Worm (Caenorhabditis elegans) whole organism, L2 larva: ENCODE data around the gene F43C11.3.
A peak's percentile ranks its signal among the peaks of the same experiment; 100 is the strongest.

Source experiments
- C34F6.9 ChIP-seq: fragments of 150-350 bp; optimal IDR thresholded peaks from 2 replicates; lab custom pipeline; 2014; ENCODE audit warnings: missing biosample characterization, missing genetic modification characterization
- F13H6.1 ChIP-seq: sonication (generic microtip); optimal IDR thresholded peaks from 2 replicates; lab custom pipeline; 2016; ENCODE audit warnings: missing genetic modification characterization, missing compliant biosample characterization
- R02D3.7 ChIP-seq: fragments of 150-350 bp; optimal IDR thresholded peaks from 2 replicates; lab custom pipeline; 2014; ENCODE audit warnings: missing biosample characterization, missing genetic modification characterization
- ZK546.5 ChIP-seq: sonication (generic microtip); optimal IDR thresholded peaks from 2 replicates; lab custom pipeline; 2017; ENCODE audit warnings: missing biosample characterization, missing genetic modification characterization
- aly-2 ChIP-seq: fragments of 150-350 bp; optimal IDR thresholded peaks from 2 replicates; lab custom pipeline; 2014; ENCODE audit warnings: missing biosample characterization, missing genetic modification characterization
- ama-1 ChIP-seq: fragments of 150-350 bp; optimal IDR thresholded peaks from 2 replicates; lab custom pipeline; 2018; ENCODE audit warnings: inconsistent platforms
- blmp-1 ChIP-seq: sonication (generic microtip); optimal IDR thresholded peaks from 2 replicates; lab custom pipeline; 2017; ENCODE audit warnings: missing genetic modification characterization, mild to moderate bottlenecking, missing compliant biosample characterization, antibody characterized with exemption, moderate library complexity; ENCODE audit not compliant: insufficient read depth
- crh-2 ChIP-seq: sonication (generic microtip); optimal IDR thresholded peaks from 2 replicates; lab custom pipeline; 2017; ENCODE audit warnings: missing biosample characterization, missing genetic modification characterization
- dmd-4 ChIP-seq: sonication (generic microtip); optimal IDR thresholded peaks from 2 replicates; lab custom pipeline; 2017; ENCODE audit warnings: missing biosample characterization, missing genetic modification characterization
- egl-27 ChIP-seq: sonication (generic microtip); optimal IDR thresholded peaks from 3 replicates; lab custom pipeline; 2017; ENCODE audit warnings: missing biosample characterization, missing genetic modification reagents, missing genetic modification characterization
- elt-1 ChIP-seq: fragments of 150-350 bp; optimal IDR thresholded peaks from 2 replicates; lab custom pipeline; 2014; ENCODE audit warnings: missing biosample characterization, missing genetic modification characterization
- elt-3 ChIP-seq: sonication (generic microtip); optimal IDR thresholded peaks from 2 replicates; lab custom pipeline; 2017; ENCODE audit warnings: missing biosample characterization, missing genetic modification characterization
- fos-1 ChIP-seq: fragments of 150-350 bp; optimal IDR thresholded peaks from 2 replicates; lab custom pipeline; 2014; ENCODE audit warnings: missing biosample characterization, missing genetic modification characterization
- gmeb-1 ChIP-seq: fragments of 150-350 bp; optimal IDR thresholded peaks from 2 replicates; lab custom pipeline; 2014; ENCODE audit warnings: missing biosample characterization, missing genetic modification characterization
- lin-11 ChIP-seq: fragments of 150-350 bp; sonication (generic microtip); optimal IDR thresholded peaks from 2 replicates; lab custom pipeline; 2014; ENCODE audit warnings: missing biosample characterization, missing genetic modification characterization, inconsistent platforms, mixed read lengths
- lin-13 ChIP-seq: fragments of 150-350 bp; optimal IDR thresholded peaks from 2 replicates; lab custom pipeline; 2014; ENCODE audit warnings: missing biosample characterization, missing genetic modification reagents, missing genetic modification characterization
- lin-39 ChIP-seq: fragments of 150-350 bp; optimal IDR thresholded peaks from 2 replicates; lab custom pipeline; 2014; ENCODE audit warnings: missing biosample characterization, missing genetic modification reagents, missing genetic modification characterization
- lsy-2 ChIP-seq, 2 experiments: fragments of 150-350 bp in 1 of 2; sonication (generic microtip) in 1 of 2; optimal IDR thresholded peaks; 2 replicates each; lab custom pipeline; 2014 to 2017; ENCODE audit warnings: missing biosample characterization in 2 of 2, missing genetic modification characterization in 2 of 2
- mab-5 ChIP-seq: fragments of 150-350 bp; optimal IDR thresholded peaks from 2 replicates; lab custom pipeline; 2014; ENCODE audit warnings: missing biosample characterization, missing genetic modification characterization
- mbf-1 ChIP-seq: sonication (generic microtip); optimal IDR thresholded peaks from 2 replicates; lab custom pipeline; 2017; ENCODE audit warnings: missing biosample characterization, missing genetic modification characterization
- nhr-11 ChIP-seq: fragments of 150-350 bp; optimal IDR thresholded peaks from 2 replicates; lab custom pipeline; 2014; ENCODE audit warnings: missing biosample characterization, missing genetic modification characterization
- nhr-129 ChIP-seq: fragments of 150-350 bp; optimal IDR thresholded peaks from 2 replicates; lab custom pipeline; 2014; ENCODE audit warnings: missing biosample characterization, missing genetic modification characterization
- nhr-21 ChIP-seq: fragments of 150-350 bp; optimal IDR thresholded peaks from 2 replicates; lab custom pipeline; 2014; ENCODE audit warnings: missing biosample characterization, missing genetic modification characterization
- nhr-23 ChIP-seq: fragments of 150-350 bp; optimal IDR thresholded peaks from 2 replicates; lab custom pipeline; 2014; ENCODE audit warnings: missing biosample characterization, missing genetic modification reagents, missing genetic modification characterization
- nhr-6 ChIP-seq: fragments of 150-350 bp; optimal IDR thresholded peaks from 2 replicates; lab custom pipeline; 2014; ENCODE audit warnings: missing biosample characterization, missing genetic modification characterization
- sem-4 ChIP-seq: fragments of 150-350 bp; optimal IDR thresholded peaks from 2 replicates; lab custom pipeline; 2014; ENCODE audit warnings: missing biosample characterization, missing genetic modification reagents, missing genetic modification characterization
- skn-1 ChIP-seq: sonication (generic microtip); optimal IDR thresholded peaks from 2 replicates; lab custom pipeline; 2017; ENCODE audit warnings: missing biosample characterization, missing genetic modification characterization
- snpc-4 ChIP-seq: fragments of 150-350 bp; optimal IDR thresholded peaks from 2 replicates; lab custom pipeline; 2014; ENCODE audit warnings: missing biosample characterization, missing genetic modification characterization
- unc-39 ChIP-seq: fragments of 150-350 bp; optimal IDR thresholded peaks from 2 replicates; lab custom pipeline; 2014; ENCODE audit warnings: missing biosample characterization, missing genetic modification characterization
- unc-55 ChIP-seq: fragments of 150-350 bp; sonication (generic microtip); optimal IDR thresholded peaks from 3 replicates; lab custom pipeline; 2014; ENCODE audit warnings: missing biosample characterization, missing genetic modification reagents, missing genetic modification characterization

The F43C11.3 gene

DNA sequence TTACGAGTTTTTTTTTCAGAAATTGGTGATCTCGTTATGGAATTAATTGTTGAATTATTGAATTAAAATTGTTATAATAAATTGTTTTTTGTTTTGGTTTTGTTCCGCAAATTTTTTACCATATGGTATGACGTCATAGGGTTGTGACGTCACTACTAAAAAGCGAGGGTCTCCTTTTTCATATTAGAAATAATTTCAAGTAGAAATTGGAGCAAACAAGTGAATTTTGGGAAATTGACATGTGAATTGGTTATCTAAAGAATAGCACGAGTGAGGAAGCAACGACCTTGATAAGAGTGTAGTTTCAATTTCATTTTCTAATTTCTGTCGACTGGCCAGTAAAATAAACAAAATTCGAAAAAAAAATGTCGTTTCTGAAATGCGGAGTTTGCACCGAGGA lies 17.5 kb upstream of the F43C11.3 start, which contains the start of gene F43C11.7:
TSS of gene F43C11.7 (plus strand) at position 326 of the 400 bp plus-strand sequence.
- TF ChIP-seq gmeb-1 (tag; lab: Kevin White, UChicago) (peak; percentile 26), fos-1 (peak; percentile 60), mab-5 (tag; lab: Kevin White, UChicago) (no peak)

- TF ChIP-seq egl-27 (no peak), snpc-4 (no peak), R02D3.7 (no peak), nhr-23 (tag; lab: Kevin White, UChicago) (no peak), mbf-1 (no peak), aly-2 (tag; lab: Kevin White, UChicago) (no peak), F13H6.1 (tag; lab: Kevin White, UChicago) (no peak), lin-13 (GFP tag; lab: Kevin White, UChicago) (no peak)
Measured at ce11 chrII:2336177-2336576, 16.9 kb upstream of the F43C11.3 start.

ce11 chrII:2340974-2341373 lies 12.1 kb upstream of the F43C11.3 start:
- TF ChIP-seq lsy-2 (tag; optimal IDR thresholded peaks at IDR 0.05; lab: Kevin White, UChicago) (peak in 1 of 2 experiments; percentile 38), crh-2 (tag; lab: Kevin White, UChicago) (peak; percentile 14), unc-55 (peak; percentile 26), F13H6.1 (tag; lab: Kevin White, UChicago) (no peak), fos-1 (no peak), elt-1 (tag; lab: Kevin White, UChicago) (no peak)

- TF ChIP-seq crh-2 (tag; lab: Kevin White, UChicago): no peak
- no peak for TF ChIP-seq lin-11 (tag; lab: Kevin White, UChicago)
- TF ChIP-seq dmd-4: no peak
- TF ChIP-seq blmp-1 (tag; lab: Kevin White, UChicago): no peak
- no peak for TF ChIP-seq elt-3 (tag; lab: Kevin White, UChicago)
- TF ChIP-seq snpc-4: no peak
Measured at ce11 chrII:2341515-2341914, 11.6 kb upstream of the F43C11.3 start, which contains the start of gene enri-1. enri-1 (minus strand) TSS chrII:2341615.

DNA sequence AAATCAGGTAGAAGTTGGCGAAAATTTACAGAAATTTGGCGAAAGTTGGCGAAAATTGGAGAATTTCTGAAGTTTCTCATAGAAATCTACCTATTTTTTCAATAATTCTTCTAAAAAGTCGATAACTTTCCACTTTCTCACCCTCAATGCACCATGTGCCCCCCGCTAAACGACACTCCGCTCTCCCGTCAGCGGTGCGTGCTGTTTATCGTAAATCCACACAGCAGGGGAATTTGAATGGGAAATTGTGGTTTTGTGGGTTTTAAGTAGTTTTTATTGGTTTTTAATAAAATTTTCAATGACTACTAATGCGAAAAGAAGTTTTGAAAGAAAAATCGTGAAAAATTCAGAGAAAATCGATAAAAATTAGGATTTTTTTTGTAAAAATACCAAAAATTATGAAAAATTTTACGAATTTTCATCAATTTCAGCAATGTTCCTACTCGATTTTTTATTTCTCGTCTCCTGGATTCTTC lies 11.1 kb upstream of the F43C11.3 start, which contains the start of gene F43C11.6:
TSS of gene F43C11.6 (plus strand) at position 426 of the 476 bp plus-strand sequence.
- TF ChIP-seq unc-55: peak; percentile 62
- TF ChIP-seq unc-39 (tag; lab: Kevin White, UChicago): no peak
- no peak for TF ChIP-seq lin-39 (tag; lab: Kevin White, UChicago)
- peak; percentile 69 for TF ChIP-seq R02D3.7
- no peak for TF ChIP-seq nhr-21
- TF ChIP-seq lin-13 (GFP tag; lab: Kevin White, UChicago): peak; percentile 42
- TF ChIP-seq dmd-4: no peak
- no peak for TF ChIP-seq skn-1 (tag; lab: Kevin White, UChicago)
- no peak for TF ChIP-seq nhr-6 (tag; lab: Kevin White, UChicago)
- TF ChIP-seq aly-2 (tag; lab: Kevin White, UChicago): no peak
- peak; percentile 16 for TF ChIP-seq C34F6.9 (tag; lab: Kevin White, UChicago)
- TF ChIP-seq lsy-2 (tag; optimal IDR thresholded peaks at IDR 0.05; lab: Kevin White, UChicago): peak in 1 of 2 experiments; percentile 61
- peak; percentile 9 for TF ChIP-seq crh-2 (tag; lab: Kevin White, UChicago)
- peak; percentile 13 for TF ChIP-seq nhr-129
- no peak for TF ChIP-seq sem-4
- no peak for TF ChIP-seq gmeb-1 (tag; lab: Kevin White, UChicago)
- TF ChIP-seq ZK546.5 (tag; lab: Kevin White, UChicago): no peak
- TF ChIP-seq nhr-11: no peak

DNA sequence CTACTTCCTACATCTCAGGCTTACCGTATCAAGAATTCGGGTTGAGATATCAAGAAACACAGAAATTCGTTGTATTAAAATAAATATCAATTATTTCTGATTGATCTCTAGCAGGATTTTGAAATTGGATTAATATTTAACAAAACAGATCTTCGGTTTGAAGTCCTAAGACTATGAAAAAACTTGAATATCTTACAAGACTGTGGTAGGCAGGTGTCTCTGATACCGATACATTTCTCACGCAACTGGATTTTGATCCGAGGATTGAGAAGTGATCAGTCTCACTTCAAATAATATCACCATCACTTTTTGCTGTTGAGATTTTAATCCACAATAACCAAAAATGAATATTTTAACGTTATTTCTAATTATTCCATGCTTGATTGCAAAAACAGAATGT lies 6.4 kb upstream of the F43C11.3 start, which contains the start of gene F43C11.4:
TSS of gene F43C11.4 (plus strand) at position 301 of the 400 bp plus-strand sequence.
- TF ChIP-seq ama-1 (lab: Kevin White, UChicago): no peak

DNA sequence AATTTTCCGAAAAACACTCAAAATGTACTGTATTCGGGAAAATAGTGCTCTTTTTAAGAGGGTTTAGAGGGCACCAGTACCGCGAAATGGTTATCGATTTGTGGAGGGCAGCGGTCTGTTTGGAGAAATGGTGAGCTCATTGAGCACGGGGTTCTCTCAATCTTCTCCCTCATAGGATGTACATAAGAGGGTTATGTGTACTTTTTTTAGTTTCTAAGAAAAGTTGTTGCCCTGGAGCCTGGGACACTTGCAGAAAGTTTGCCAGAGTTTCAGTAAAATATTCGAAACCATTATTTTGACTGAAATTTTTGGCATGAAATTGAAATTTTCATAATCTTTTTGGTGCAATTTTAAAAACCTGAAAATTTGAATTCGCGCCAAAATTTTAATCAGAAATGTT lies 566 bp upstream of the F43C11.3 start, which contains the start of gene F43C11.10:
TSS of gene F43C11.10 (minus strand) at position 101 of the 400 bp plus-strand sequence.
- TF ChIP-seq crh-2 (tag; lab: Kevin White, UChicago) (no peak), unc-55 (no peak)
- TF ChIP-seq, all 48 proteins: peak for 0
